Fruit fly (Drosophila melanogaster): ENCODE results near the gene hzg.
A peak's percentile ranks its signal among the peaks of the same experiment; 100 is the strongest.

The hzg gene

DNA sequence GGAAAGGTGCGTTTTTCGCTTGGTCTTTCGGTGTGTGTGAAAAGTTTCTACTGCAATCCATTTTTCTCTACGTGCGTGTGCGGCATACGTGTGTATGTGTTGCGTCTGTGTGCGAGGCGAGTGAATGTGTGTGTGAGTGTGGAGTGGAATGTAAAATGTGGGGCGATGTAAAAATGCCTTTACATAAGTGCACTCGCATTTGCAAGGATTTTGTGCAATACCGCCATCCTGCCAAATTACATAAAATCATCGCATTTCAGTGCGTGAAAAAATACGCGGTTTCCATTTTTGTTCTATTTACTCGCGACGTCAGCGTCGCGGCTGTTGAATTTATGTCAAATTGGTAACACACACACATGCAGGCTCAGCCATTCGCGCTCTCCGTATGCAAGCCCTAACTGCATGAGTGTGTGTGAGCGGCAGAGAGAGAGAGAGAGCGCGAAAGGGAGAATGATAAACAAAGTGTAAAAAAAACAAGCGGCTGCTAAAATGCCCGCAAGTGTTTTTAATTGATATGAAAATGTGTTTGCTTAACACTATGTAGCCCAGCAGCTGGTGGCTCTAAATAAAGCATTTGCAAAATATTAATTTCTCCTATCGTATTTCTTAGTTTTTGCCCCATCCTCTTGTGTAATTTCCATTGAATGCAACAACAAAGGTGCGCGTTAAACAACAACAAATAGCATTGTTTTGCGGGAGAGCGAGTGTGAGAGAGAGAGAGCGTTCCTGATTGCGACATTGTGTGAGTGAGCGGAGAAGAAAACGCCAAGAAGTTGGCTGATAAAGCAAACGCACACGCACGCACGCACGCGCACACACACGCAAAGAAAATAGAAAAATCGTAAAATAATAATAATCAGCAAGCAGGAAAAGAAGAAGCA is 47.8 kb upstream of the hzg start (continued):
- TF ChIP-seq Eip78C (GFP tag): peak; percentile 28
- TF ChIP-seq cyc (GFP tag; optimal IDR thresholded peaks at IDR 0.05): no peak
- no peak for TF ChIP-seq CG31627 (GFP tag; optimal IDR thresholded peaks at IDR 0.05)
- no peak for TF ChIP-seq fd59A (GFP tag; optimal IDR thresholded peaks at IDR 0.05)
- TF ChIP-seq CG8119 (GFP tag; IDR thresholded peaks at IDR 0.05): peak; percentile 42; the same call in 2 of the 3 replicates
- TF ChIP-seq fkh (GFP tag; optimal IDR thresholded peaks at IDR 0.05): peak; percentile 91

DNA sequence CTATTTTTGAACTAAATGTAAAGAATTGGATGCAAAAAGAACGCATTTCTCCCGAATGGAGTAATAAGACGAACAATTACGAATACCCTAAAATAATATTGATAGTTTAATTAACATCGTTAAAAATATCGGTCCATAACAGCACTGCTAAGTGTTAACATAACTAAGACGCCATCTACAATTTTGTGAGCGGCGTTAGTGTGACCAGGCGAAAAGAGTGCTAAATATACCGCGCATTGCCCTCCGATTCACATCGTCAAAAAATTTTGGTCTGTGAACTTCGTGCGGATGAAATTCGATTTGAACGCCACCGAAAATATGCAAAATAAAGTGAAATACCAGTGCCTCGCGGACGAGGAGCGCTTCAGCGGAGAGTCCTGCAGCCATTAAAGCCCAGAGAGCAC is 47.2 kb upstream of the hzg start, which contains the start of gene Mbs:
Mbs (plus strand) TSS at position 241 of the 404 bp plus-strand sequence.
- TF ChIP-seq Eip93F (GFP tag; optimal IDR thresholded peaks at IDR 0.05) (no peak), Eip78C (GFP tag) (peak; percentile 66), CG7368 (GFP tag; optimal IDR thresholded peaks at IDR 0.05) (no peak), Met (GFP tag; optimal IDR thresholded peaks at IDR 0.05) (peak; percentile 30), fkh (GFP tag; optimal IDR thresholded peaks at IDR 0.05) (no peak), lz (GFP tag; optimal IDR thresholded peaks at IDR 0.05) (peak; percentile 1), Hr39 (GFP tag; optimal IDR thresholded peaks at IDR 0.05) (peak; percentile 11), eg (GFP tag; IDR thresholded peaks at IDR 0.05) (peak; percentile 41; the same call in 1 of the 3 replicates), CG8119 (GFP tag; IDR thresholded peaks at IDR 0.05) (peak; percentile 14; the same call in 1 of the 3 replicates), cyc (GFP tag; optimal IDR thresholded peaks at IDR 0.05) (peak; percentile 9), svp (GFP tag) (peak; percentile 68), CG31627 (GFP tag; optimal IDR thresholded peaks at IDR 0.05) (peak; percentile 4), CG9139 (GFP tag; optimal IDR thresholded peaks at IDR 0.05) (no peak)

DNA sequence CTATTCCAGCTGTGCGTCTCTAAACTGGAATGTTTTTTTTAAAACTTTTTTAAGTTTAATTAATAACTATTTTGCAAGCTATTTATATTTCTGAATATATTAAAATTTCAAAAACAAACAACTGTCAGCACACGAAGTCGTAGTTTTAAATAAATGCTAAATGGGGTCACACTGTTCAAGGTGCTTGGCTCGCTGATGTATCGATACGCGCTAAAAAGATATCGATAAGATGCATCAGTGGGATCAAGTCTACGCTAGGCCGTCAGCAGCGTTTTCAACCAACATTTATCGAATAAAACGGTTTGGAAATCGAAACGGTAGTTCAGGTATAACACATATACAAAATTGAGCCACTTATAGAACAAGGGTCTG is 46.3 kb upstream of the hzg start, which contains the start of gene Diap1:
Diap1 (minus strand) TSS at position 148 of the 372 bp plus-strand sequence.
- TF ChIP-seq achi (GFP tag; optimal IDR thresholded peaks at IDR 0.05) (peak; percentile 5), Hr39 (GFP tag; optimal IDR thresholded peaks at IDR 0.05) (no peak)

DNA sequence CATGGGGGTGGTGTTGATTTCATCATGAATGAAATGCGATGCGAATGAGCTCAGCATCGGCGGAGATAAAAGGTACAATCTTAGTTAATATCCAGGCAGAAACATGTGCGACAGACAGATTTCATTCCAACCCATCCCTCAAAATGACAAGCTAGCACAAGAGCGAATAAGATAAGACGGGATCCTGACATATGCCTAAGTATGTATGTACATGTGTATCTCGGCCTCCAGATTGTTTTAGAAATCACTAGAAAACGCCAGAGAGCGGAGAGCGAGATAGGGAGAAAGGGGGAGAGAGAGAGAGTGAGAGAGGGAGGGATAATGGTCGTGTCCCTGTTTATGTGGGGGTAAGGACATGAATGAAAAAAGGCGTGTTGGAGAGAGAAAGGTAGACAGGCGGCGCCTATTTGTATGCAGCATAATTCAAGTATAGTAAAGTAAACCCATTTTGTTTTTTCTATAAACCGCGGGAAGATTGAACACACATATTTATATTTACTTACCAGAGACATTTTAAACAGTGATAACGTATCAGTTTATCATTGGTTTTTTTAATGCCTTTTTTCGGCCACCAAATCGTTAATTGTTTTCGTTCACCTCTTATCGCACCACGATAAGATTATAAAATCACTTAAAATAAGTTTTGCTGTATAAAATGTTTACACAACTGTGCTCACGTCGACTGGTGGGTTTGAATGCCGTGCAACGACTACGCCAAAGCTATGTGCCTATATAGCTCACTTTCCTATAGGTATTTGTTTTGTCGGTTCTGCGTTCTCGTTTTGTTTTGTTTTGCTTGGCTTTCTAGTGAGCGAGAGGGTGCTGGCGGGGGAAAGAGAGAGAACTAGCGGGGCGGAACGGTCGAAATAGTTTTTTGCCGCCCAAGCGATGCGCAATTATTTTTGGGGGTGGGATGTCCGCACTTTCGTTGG is 45.7 kb upstream of the hzg start:
- TF ChIP-seq lz (GFP tag; optimal IDR thresholded peaks at IDR 0.05): no peak
- TF ChIP-seq Smox (GFP tag; optimal IDR thresholded peaks at IDR 0.05): no peak
- peak; percentile 72 for TF ChIP-seq CG8119 (GFP tag; IDR thresholded peaks at IDR 0.05)
- TF ChIP-seq fkh (GFP tag; optimal IDR thresholded peaks at IDR 0.05): peak; percentile 94
- TF ChIP-seq Eip93F (GFP tag; optimal IDR thresholded peaks at IDR 0.05): peak; percentile 75
- peak; percentile 89 for TF ChIP-seq eg (GFP tag; IDR thresholded peaks at IDR 0.05)
- no peak for TF ChIP-seq cyc (GFP tag; optimal IDR thresholded peaks at IDR 0.05)
- no peak for TF ChIP-seq CG8632 (GFP tag; optimal IDR thresholded peaks at IDR 0.05)
- TF ChIP-seq Hr38 (GFP tag; optimal IDR thresholded peaks at IDR 0.05): no peak
- no peak for TF ChIP-seq Hr39 (GFP tag; optimal IDR thresholded peaks at IDR 0.05)
- TF ChIP-seq CG6163 (GFP tag; IDR thresholded peaks at IDR 0.05): peak; percentile 50
- TF ChIP-seq CG9139 (GFP tag; optimal IDR thresholded peaks at IDR 0.05): no peak
- peak; percentile 8 for TF ChIP-seq pdm3 (GFP tag; optimal IDR thresholded peaks at IDR 0.05)
- TF ChIP-seq achi (GFP tag; optimal IDR thresholded peaks at IDR 0.05): no peak
- TF ChIP-seq dac (GFP tag; optimal IDR thresholded peaks at IDR 0.05): no peak
- TF ChIP-seq Ets21C (GFP tag; optimal IDR thresholded peaks at IDR 0.05): no peak
- no peak for TF ChIP-seq acj6 (GFP tag; optimal IDR thresholded peaks at IDR 0.05)
- TF ChIP-seq Hr4 (GFP tag; optimal IDR thresholded peaks at IDR 0.05): peak; percentile 17
- peak; percentile 56 for TF ChIP-seq CG16779 (tag; optimal IDR thresholded peaks at IDR 0.05)
- peak; percentile 67 for TF ChIP-seq CG15336 (GFP tag; IDR thresholded peaks at IDR 0.05)
- peak; percentile 52 for TF ChIP-seq CG32006 (GFP tag; optimal IDR thresholded peaks at IDR 0.05)
- peak; percentile 25 for TF ChIP-seq net (GFP tag; optimal IDR thresholded peaks at IDR 0.05)
- peak; percentile 77 for TF ChIP-seq CG6276 (GFP tag; optimal IDR thresholded peaks at IDR 0.05)
- TF ChIP-seq ss (GFP tag; optimal IDR thresholded peaks at IDR 0.05): peak; percentile 15 to 17
- peak; percentile 52 for TF ChIP-seq CG6854 (GFP tag; optimal IDR thresholded peaks at IDR 0.05)
- peak; percentile 81 for TF ChIP-seq Eip78C (GFP tag)
- peak; percentile 68 for TF ChIP-seq Lpt (GFP tag; optimal IDR thresholded peaks at IDR 0.05)
- TF ChIP-seq topi (GFP tag; optimal IDR thresholded peaks at IDR 0.05): no peak
- peak; percentile 38 for TF ChIP-seq svp (GFP tag)
- TF ChIP-seq Met (GFP tag; optimal IDR thresholded peaks at IDR 0.05): peak; percentile 21
- peak; percentile 86 for TF ChIP-seq vri (GFP tag; optimal IDR thresholded peaks at IDR 0.05)
- peak; percentile 28 for TF ChIP-seq CG6808 (GFP tag; optimal IDR thresholded peaks at IDR 0.05)
- TF ChIP-seq esn (GFP tag; optimal IDR thresholded peaks at IDR 0.05): no peak

Data from whole organism, prepupa.